Fruit fly (Drosophila melanogaster) whole organism, prepupa: ENCODE measurements around the gene CG4199.

ENCODE experiments used
- Blimp-1 ChIP-seq: fragments of 200-800 bp; sonication (Bioruptor generic); optimal IDR thresholded peaks from 3 replicates; lab custom pipeline; 2017; ENCODE audit warnings: missing biosample characterization, missing genetic modification characterization, mild to moderate bottlenecking, moderate library complexity, missing genetic modification reagents
- CG16779 ChIP-seq: fragments of 200-800 bp; sonication (Bioruptor generic); optimal IDR thresholded peaks from 3 replicates; lab custom pipeline; 2017; ENCODE audit warnings: missing biosample characterization, mild to moderate bottlenecking, missing genetic modification characterization
- CG8319 ChIP-seq: fragments of 200-800 bp; sonication (Bioruptor generic); optimal IDR thresholded peaks from 3 replicates; lab custom pipeline; 2016; ENCODE audit warnings: missing biosample characterization, missing genetic modification characterization
- Eip78C ChIP-seq: fragments of 200-800 bp; sonication (Bioruptor generic); peaks from one replicate; lab custom pipeline; 2016; ENCODE audit warnings: missing biosample characterization, missing genetic modification characterization
- Ets21C ChIP-seq: fragments of 200-800 bp; sonication (Bioruptor generic); optimal IDR thresholded peaks from 3 replicates; lab custom pipeline; 2016; ENCODE audit warnings: missing biosample characterization, missing genetic modification characterization
- Lpt ChIP-seq: fragments of 200-800 bp; sonication (Bioruptor generic); optimal IDR thresholded peaks from 3 replicates; lab custom pipeline; 2016; ENCODE audit warnings: missing biosample characterization, missing genetic modification characterization
- cyc ChIP-seq: fragments of 200-800 bp; sonication (Bioruptor generic); optimal IDR thresholded peaks from 3 replicates; lab custom pipeline; 2016; ENCODE audit warnings: missing biosample characterization, missing genetic modification characterization
- fd85E ChIP-seq: fragments of 200-800 bp; sonication (Bioruptor generic); optimal IDR thresholded peaks from 3 replicates; lab custom pipeline; 2016; ENCODE audit warnings: missing biosample characterization, missing genetic modification characterization
- spab ChIP-seq: fragments of 200-800 bp; sonication (Bioruptor generic); optimal IDR thresholded peaks from 2 replicates; lab custom pipeline; 2017; ENCODE audit warnings: missing biosample characterization, mild to moderate bottlenecking, missing genetic modification characterization, missing genetic modification reagents

- TF ChIP-seq CG8319 (GFP tag; lab: Kevin White, UChicago), result no peak
- TF ChIP-seq fd85E (GFP tag; lab: Kevin White, UChicago), result no peak
- peak; percentile 37 for TF ChIP-seq CG16779
- TF ChIP-seq cyc, result peak; percentile 3
- peak; percentile 72 for TF ChIP-seq Eip78C (GFP tag; lab: Kevin White, UChicago)
- TF ChIP-seq Lpt, result no peak
- TF ChIP-seq spab (GFP tag; lab: Kevin White, UChicago), result no peak
- no peak for TF ChIP-seq Blimp-1 (GFP tag; lab: Kevin White, UChicago)
- no peak for TF ChIP-seq Ets21C
Observed at dm6 chrX:2061119-2061518, 12.2 kb downstream of the CG4199 start.
